Fruit fly (Drosophila melanogaster): ENCODE results near the gene nol.

The nol gene

DNA sequence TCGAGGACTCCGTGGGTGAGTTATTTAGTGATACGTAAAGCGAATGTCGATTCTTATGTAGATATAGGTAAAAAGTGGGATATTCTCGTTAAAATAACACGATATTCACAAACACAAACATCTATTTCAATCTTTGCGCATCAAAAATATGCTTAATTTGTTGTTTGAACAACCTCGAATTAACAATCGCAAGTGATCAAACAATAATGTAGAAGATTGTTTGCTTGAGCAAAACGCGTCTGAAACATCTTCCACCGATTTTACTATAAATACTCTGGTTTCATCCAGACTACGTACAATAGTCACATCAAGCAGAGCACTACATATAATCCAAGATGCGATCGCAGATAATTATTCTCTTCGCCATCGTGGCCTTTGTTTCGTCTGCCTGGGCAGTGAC lies at the start of gene nol:
Gene nol (plus strand): TSS at position 301 of the 400 bp plus-strand sequence.
- TF ChIP-seq CG17801 (GFP tag; optimal IDR thresholded peaks at IDR 0.05; ENCODE audit: partially characterized antibody) = no peak

DNA sequence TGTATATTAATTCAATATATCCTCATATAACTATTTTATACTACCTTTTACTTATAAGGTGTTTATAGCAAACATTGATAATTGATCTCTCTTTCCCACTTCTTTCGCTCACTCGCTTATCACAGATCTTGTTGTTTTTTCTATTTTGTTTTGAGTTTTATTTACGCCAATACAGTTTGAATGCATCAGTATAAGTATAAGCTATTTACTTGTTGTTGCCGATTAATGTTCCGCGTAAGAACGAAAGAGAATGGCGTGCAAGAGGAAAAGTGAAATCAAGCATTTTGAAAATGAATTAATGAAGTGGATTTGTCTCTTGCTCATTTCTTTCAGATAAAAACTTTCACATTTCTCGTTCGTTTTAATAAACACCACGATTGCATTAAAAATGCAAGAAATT lies 47.0 kb upstream of the nol start:
- peak; percentile 34 for TF ChIP-seq CG17801 (GFP tag; optimal IDR thresholded peaks at IDR 0.05; ENCODE audit: partially characterized antibody)

DNA sequence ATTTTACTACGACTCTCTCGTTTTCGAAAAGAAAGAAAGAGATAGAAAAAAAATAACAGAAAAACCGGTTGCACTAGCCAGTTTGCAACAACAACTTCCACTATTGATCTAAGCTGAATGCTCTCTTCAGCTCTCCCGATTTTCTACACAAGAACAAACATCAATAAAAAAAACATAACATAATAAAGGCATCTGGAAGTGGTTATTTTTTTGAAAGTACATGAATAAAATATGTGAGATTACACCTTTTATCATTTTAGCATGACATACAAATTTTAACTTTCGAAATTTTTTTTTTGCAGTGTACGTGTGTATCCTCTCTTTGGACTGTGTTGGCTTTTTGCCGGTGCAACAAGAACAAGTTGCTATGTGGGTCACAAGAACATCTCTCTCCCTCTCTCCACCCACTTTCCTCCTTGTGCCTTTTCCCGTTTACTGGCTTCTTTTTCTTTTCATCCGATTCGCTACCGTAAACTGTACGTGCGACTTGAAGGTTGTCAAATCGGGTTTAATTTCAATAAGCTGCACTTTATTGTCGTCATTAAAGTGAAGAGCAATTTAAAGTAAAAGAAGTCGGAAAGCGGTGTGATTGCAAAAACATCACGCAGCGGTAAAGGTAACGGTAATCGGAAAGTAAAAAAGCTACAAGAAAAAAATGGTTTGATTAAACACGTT lies 45.9 kb upstream of the nol start:
- TF ChIP-seq CG17801 (GFP tag; optimal IDR thresholded peaks at IDR 0.05; ENCODE audit: partially characterized antibody) = peak; percentile 93

DNA sequence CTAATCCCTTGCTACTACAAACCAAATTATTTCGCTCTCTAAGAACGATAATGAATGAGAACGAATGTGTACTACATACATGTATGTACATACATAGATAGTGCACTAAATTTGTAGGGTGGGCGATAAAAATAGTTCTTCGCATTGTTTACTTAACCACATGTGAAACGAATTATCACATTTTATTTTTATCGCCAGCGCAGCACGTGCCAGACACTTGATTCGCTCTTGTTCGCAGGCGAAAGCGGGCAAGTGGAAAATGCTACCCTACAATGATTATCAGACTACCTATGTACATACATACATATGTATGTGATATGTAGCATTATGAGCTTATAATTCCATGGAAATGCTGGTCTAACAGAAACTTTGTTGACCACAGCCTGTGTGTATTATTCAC lies 44.8 kb upstream of the nol start:
- no peak for TF ChIP-seq CG17801 (GFP tag; optimal IDR thresholded peaks at IDR 0.05; ENCODE audit: partially characterized antibody)

DNA sequence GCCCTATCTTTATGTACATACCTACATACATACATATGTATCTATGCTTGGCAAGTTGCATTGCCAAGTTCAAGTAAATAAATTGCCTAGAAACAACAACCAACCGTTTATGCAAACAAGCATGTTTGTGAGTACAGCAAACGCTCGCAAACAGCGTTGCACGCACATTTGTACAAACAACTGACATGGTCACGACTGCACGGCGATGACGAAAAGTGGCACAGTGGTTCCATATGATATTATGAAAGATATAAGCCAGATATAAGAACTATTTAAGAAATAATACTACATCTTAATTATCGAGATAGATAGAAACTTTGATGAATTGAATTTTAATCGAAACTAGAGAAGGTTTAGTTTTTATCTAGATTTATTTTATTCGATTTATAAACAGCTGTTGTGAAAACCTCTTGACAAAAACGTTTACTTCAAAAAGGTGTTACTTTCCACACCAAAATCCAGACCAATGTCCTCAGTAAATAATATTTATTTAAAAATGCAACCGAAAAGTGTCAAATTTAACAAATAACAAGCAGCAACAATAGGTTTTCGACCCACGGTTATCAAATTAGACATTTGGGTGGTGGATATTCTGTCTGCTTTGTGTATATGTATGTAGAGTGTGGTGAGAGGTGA lies 40.7 kb upstream of the nol start:
- TF ChIP-seq CG17801 (GFP tag; optimal IDR thresholded peaks at IDR 0.05; ENCODE audit: partially characterized antibody) = peak; percentile 51

DNA sequence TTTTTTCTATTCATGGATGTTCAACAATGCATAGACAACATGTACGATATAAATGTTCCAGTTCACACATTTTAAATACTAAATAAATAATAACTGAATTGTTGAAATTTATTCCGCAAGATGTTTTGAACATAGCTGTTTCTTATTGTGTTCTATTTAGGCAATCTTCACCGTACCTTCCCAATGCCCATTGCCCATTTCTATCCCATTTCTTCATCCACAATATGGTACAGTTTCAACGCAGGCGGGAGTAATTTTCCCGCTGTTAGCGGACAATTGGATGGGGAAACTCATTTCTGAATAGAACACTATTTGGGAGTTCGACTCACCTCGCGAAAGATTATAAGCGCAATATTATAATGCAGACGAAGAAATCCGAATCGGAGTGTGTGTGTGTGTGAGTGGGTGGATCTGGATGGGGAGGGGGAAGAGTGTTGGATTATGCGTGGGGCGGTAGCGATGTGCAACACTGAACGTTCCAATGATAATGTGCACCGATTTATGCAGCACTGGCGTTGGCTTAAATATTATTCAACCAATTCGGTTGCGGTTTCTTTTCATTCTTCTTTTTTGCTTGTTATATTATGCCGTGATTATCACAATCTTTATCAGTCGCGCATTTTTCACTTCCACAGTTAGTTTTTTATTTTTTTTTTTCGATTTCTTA lies 38.6 kb upstream of the nol start:
- peak; percentile 56 for TF ChIP-seq CG17801 (GFP tag; optimal IDR thresholded peaks at IDR 0.05; ENCODE audit: partially characterized antibody)

DNA sequence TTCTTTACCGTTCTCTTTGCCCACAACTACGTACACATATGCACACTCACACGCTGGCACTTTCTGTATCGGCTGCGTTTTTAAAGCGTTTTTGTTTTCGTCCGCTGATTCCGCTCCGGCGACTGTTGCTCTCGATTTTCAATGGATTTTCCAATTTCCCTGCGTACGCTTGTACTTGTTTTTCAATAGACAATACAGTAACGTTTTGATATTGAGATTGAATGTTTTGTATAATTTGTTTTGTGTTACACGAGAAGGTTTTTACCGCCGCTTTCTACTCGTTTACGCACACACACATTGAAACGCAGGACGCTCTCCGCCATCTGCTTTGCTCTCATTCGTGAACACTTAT lies 38.0 kb upstream of the nol start:
- no peak for TF ChIP-seq CG17801 (GFP tag; optimal IDR thresholded peaks at IDR 0.05; ENCODE audit: partially characterized antibody)

DNA sequence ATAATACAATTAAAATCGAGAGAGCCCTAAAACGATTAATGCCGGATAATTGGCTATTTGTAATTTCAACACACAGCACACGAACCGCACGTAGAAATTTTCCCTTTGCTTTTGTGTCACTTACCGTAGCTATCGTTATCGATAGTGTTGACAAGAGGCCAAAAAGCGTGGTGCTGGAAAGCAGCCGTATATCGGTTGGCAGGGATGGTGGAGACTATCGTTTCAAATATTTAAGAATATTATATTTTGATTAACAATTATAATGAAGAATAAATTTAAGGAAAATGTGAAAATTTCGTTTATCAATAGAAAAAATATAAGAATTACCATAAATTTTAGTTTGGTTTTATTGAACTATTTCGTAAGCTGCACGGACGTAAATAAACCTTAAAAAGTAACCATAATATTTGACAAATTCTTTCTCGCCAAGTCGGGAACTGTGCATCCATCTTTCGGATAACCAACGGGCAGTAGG lies 37.6 kb upstream of the nol start, which contains the start of gene JIL-1:
Gene JIL-1 (minus strand): TSS at position 148 of the 475 bp plus-strand sequence.
- TF ChIP-seq CG17801 (GFP tag; optimal IDR thresholded peaks at IDR 0.05; ENCODE audit: partially characterized antibody) = peak; percentile 54

DNA sequence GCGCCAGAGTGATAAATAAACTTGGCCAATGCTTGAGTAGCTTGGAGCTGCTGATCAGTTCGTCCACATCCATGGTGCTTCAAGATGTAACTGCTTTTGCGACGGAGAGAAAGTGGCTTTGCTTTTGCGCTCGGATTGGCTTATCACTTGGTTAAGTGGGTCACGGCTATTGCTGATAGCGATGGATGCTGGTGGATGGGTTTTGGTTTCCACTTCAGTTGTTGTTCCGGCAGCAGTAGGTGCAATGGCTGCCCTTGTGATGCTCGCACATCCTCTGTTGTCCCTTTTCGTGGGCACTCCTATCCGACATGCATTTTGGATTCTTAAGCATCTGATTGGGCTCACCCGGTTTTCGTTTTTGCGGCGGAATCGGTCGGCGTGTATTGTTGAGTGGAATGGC lies 36.4 kb upstream of the nol start:
- no peak for TF ChIP-seq CG17801 (GFP tag; optimal IDR thresholded peaks at IDR 0.05; ENCODE audit: partially characterized antibody)

DNA sequence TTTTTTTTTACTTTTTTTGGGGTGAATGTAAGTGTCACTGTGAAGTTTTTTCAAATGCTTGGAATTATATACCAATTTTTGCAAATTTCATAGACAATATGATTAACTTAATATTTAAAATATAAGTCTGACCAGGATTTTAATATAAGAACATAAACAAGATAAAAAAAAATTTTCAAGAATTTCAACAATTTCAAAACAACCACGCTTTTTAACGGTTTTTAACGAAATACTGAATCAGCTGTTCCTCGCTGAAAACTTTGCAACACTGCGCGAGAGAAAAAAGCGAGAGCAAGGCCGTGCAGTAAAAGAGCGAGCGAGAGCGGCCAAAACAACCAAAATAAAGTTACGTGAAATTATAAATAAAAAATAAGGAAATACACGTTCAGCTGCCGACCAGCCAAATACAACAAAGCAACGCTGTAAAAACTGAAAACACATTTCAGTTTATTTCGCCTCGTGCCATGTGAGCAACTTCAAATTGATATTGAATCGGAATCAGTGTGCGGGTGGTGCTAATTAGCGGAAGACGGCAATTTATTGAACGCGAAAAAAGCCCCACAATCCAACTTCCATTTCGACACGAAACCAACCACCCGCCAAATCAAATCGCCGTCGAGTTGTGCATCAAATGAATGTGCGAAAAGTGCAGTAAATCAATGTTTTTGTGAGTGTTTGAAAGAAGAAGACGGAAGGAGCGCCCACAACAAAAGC lies 34.3 kb upstream of the nol start, which contains the start of the genes CG46439, Iyd and CG33947:
Gene CG46439 (minus strand): TSS at position 51 of the 714 bp plus-strand sequence.
Gene Iyd (minus strand): TSS at position 51 of the 714 bp plus-strand sequence.
Gene CG33947 (plus strand): TSS at position 302 of the 714 bp plus-strand sequence.
- peak; percentile 92 for TF ChIP-seq CG17801 (GFP tag; optimal IDR thresholded peaks at IDR 0.05; ENCODE audit: partially characterized antibody)

DNA sequence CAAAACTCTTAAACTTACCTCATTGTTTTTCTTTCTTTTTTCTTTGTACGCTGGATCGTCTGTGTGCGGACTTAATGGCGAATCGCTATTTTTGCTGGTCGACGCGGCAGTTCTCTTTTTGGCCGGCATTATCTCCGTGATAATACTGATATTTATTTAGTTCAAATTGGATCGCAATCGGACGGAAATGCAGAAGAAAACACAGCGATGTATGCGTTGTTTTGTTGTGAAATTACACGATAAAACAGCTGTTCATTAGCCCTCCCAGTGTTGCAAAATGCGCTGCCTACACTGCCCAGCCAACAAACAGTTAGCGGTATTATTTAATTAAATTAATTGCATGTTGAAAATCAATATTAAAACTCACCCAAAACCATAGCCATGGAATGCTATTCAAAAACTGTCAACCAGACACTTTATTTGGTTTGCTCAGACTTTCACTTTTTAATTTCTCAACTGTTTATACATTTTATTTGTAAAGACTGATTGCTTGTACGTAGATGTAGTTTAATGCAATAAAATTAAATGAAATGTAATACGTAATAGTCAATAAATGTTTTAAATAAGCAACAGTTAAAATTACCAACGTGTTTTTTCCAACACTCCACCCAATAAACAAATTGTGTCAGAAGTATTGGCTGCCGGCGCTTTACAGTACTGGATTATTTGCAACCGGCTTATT lies 32.5 kb upstream of the nol start, which contains the start of the genes Irbp18 and APP-BP1:
Gene Irbp18 (minus strand): TSS at position 205 of the 682 bp plus-strand sequence.
Gene APP-BP1 (plus strand): TSS at position 431 of the 682 bp plus-strand sequence.
- TF ChIP-seq CG17801 (GFP tag; optimal IDR thresholded peaks at IDR 0.05; ENCODE audit: partially characterized antibody) = peak; percentile 91

DNA sequence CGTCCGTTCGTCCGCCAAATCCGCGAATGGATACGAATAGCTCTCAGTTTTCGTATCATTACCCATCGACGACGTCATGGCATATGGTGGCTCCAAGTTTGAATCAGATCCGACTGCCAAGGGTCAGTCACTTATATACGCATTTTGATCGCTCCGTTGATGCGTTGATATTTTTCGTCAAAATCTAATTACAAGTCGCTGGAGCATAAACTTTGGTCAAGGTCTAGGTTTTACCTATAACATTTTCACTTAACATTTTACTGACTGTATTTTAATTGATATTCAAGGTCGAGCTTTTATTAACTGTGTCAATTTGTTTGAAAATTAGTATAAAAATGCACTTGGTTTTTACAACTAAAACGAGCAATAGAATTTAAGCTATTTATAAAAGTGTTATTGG lies 29.0 kb upstream of the nol start, which contains the start of gene Elo68beta:
Gene Elo68beta (minus strand): TSS at position 101 of the 400 bp plus-strand sequence.
- no peak for TF ChIP-seq CG17801 (GFP tag; optimal IDR thresholded peaks at IDR 0.05; ENCODE audit: partially characterized antibody)

DNA sequence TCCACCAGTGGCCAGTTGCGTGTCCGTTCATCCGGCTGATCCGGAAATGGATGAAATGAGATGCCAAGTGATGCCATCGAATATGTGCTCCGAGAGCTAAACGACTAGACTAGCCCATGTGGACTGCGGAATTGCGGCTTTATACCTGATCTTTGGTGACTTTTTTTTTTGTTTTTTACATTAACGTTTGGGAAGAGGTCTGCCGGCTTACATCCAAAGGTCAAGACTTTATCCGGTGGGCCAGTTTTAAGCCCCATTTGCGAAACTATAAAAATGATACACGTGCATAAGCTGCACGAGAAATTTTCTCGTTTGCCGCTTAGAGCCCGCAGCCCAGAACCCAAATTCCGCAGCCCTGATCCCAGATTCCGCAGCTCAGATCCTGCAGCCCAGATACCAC lies 27.7 kb upstream of the nol start, which contains the start of gene Elo68alpha:
Gene Elo68alpha (minus strand): TSS at position 101 of the 400 bp plus-strand sequence.
- no peak for TF ChIP-seq CG17801 (GFP tag; optimal IDR thresholded peaks at IDR 0.05; ENCODE audit: partially characterized antibody)

DNA sequence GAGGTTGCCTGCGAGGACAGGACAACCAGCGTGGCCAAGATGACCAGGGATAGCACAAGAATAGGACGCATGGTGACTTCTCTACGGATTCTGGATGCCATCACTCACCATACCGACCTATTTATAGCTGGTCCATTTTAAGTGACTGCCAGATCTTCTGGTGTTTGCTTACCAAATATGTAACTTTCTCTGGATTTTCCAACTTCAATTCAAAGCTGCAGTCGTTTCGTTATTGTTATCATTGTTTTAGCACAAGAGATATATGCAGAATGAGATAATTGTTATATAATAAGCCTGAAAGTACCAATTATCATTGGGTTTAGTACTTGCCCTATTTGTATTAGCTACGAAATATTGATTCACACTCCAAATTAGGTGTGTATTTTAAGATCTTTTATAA lies 26.9 kb upstream of the nol start, which contains the start of gene CG32071:
Gene CG32071 (minus strand): TSS at position 101 of the 400 bp plus-strand sequence.
- no peak for TF ChIP-seq CG17801 (GFP tag; optimal IDR thresholded peaks at IDR 0.05; ENCODE audit: partially characterized antibody)
